Fruit fly (Drosophila melanogaster) whole organism, embryonic: Measurements from ENCODE around the gene Lip3.

Experiments
- C15 ChIP-seq: fragments of 200-800 bp; sonication (Bioruptor generic); IDR thresholded peaks from 3 replicates; pipeline ENCODE4 v1.3.6; 2022; ENCODE audit warnings: missing biosample characterization, missing genetic modification characterization
- CG10267 ChIP-seq: fragments of 200-800 bp; sonication (Bioruptor generic); optimal IDR thresholded peaks from 2 replicates; lab custom pipeline; 2018; ENCODE audit warnings: missing biosample characterization, mild to moderate bottlenecking, missing genetic modification characterization, moderate library complexity
- CG10431 ChIP-seq: fragments of 200-800 bp; sonication (Bioruptor generic); optimal IDR thresholded peaks from 3 replicates; lab custom pipeline; 2018; ENCODE audit warnings: missing biosample characterization, mild to moderate bottlenecking, missing genetic modification characterization
- CG10565 ChIP-seq: fragments of 200-800 bp; sonication (Bioruptor generic); optimal IDR thresholded peaks from 3 replicates; lab custom pipeline; 2016; ENCODE audit warnings: missing biosample characterization, mild to moderate bottlenecking, missing genetic modification characterization
- CG11093 ChIP-seq: fragments of 200-800 bp; sonication (Bioruptor generic); IDR thresholded peaks from 3 replicates; pipeline ENCODE4 v1.3.6; 2022; ENCODE audit warnings: missing biosample characterization, missing genetic modification characterization
- CG11504 ChIP-seq: fragments of 200-800 bp; sonication (Bioruptor generic); optimal IDR thresholded peaks from 3 replicates; lab custom pipeline; 2019; ENCODE audit warnings: missing biosample characterization, mild to moderate bottlenecking, missing genetic modification characterization, moderate library complexity
- CG12299 ChIP-seq: fragments of 200-800 bp; sonication (Bioruptor generic); optimal IDR thresholded peaks from 2 replicates; lab custom pipeline; 2018; ENCODE audit warnings: missing biosample characterization, mild to moderate bottlenecking, missing genetic modification characterization
- CG12744 ChIP-seq: fragments of 200-800 bp; sonication (Bioruptor generic); optimal IDR thresholded peaks from 2 replicates; lab custom pipeline; 2016; ENCODE audit warnings: missing biosample characterization, missing genetic modification characterization
- CG15269 ChIP-seq: fragments of 200-800 bp; sonication (Bioruptor generic); optimal IDR thresholded peaks from 2 replicates; lab custom pipeline; 2018; ENCODE audit warnings: missing biosample characterization, mild to moderate bottlenecking, missing genetic modification characterization, moderate library complexity
- CG18262 ChIP-seq: fragments of 200-800 bp; optimal IDR thresholded peaks from 3 replicates; lab custom pipeline; 2019; ENCODE audit warnings: missing biosample characterization, mild to moderate bottlenecking, missing genetic modification characterization, moderate library complexity
- CG2199 ChIP-seq: fragments of 200-800 bp; sonication (Bioruptor generic); IDR thresholded peaks from 3 replicates; pipeline ENCODE4 v1.3.6; 2022; ENCODE audit warnings: missing biosample characterization, missing genetic modification characterization
- CG34224 ChIP-seq: fragments of 200-800 bp; sonication (Bioruptor generic); IDR thresholded peaks from 3 replicates; pipeline ENCODE4 v1.3.6; 2022; ENCODE audit warnings: missing biosample characterization, missing genetic modification characterization; ENCODE audit not compliant: partially characterized antibody
- CG3995 ChIP-seq: fragments of 200-800 bp; sonication (Bioruptor generic); optimal IDR thresholded peaks from 3 replicates; lab custom pipeline; 2016; ENCODE audit warnings: missing biosample characterization, missing genetic modification characterization
- CG6254 ChIP-seq: fragments of 200-800 bp; sonication (Bioruptor generic); optimal IDR thresholded peaks from 3 replicates; lab custom pipeline; 2017; ENCODE audit warnings: mild to moderate bottlenecking, missing biosample characterization, missing genetic modification reagents, missing genetic modification characterization
- CG8290 ChIP-seq, 3 experiments: fragments of 200-800 bp; sonication (Bioruptor generic); optimal IDR thresholded peaks; 2 replicates each; lab custom pipeline; 2016 to 2019; ENCODE audit warnings: missing biosample characterization in 3 of 3, missing genetic modification characterization in 3 of 3, mild to moderate bottlenecking in 2 of 3, moderate library complexity in 1 of 3
- CG8924 ChIP-seq: fragments of 200-800 bp; optimal IDR thresholded peaks from 3 replicates; lab custom pipeline; 2019; ENCODE audit warnings: missing biosample characterization, mild to moderate bottlenecking, missing genetic modification characterization, moderate library complexity
- CG9797 ChIP-seq: fragments of 200-800 bp; sonication (Bioruptor generic); optimal IDR thresholded peaks from 3 replicates; lab custom pipeline; 2018; ENCODE audit warnings: missing biosample characterization, mild to moderate bottlenecking, missing genetic modification characterization
- CHES-1-like ChIP-seq: fragments of 200-800 bp; sonication (Bioruptor generic); optimal IDR thresholded peaks from 2 replicates; lab custom pipeline; 2016; ENCODE audit warnings: missing biosample characterization, missing genetic modification characterization
- CkIIα-i1 ChIP-seq: fragments of 200-800 bp; sonication (Bioruptor generic); IDR thresholded peaks from 2 replicates; pipeline ENCODE4 v1.3.6; 2022; ENCODE audit warnings: missing biosample characterization, missing genetic modification characterization
- D19A ChIP-seq: fragments of 200-800 bp; optimal IDR thresholded peaks from 3 replicates; lab custom pipeline; 2019; ENCODE audit warnings: missing biosample characterization, mild to moderate bottlenecking, missing genetic modification characterization, moderate library complexity
- Elba2 ChIP-seq: fragments of 200-800 bp; sonication (Bioruptor generic); optimal IDR thresholded peaks from 3 replicates; lab custom pipeline; 2016; ENCODE audit warnings: missing biosample characterization, missing genetic modification characterization
- Max ChIP-seq: fragments of 200-800 bp; sonication (Bioruptor generic); optimal IDR thresholded peaks from 2 replicates; lab custom pipeline; 2016; ENCODE audit warnings: missing biosample characterization, mild to moderate bottlenecking, missing genetic modification characterization
- Nf-YA ChIP-seq: fragments of 200-800 bp; sonication (Bioruptor generic); IDR thresholded peaks from 2 replicates; pipeline ENCODE4 v1.3.6; 2022; ENCODE audit warnings: missing biosample characterization, missing genetic modification characterization
- Oli ChIP-seq: fragments of 200-800 bp; sonication (Bioruptor generic); optimal IDR thresholded peaks from 2 replicates; lab custom pipeline; 2018; ENCODE audit warnings: missing biosample characterization, mild to moderate bottlenecking, missing genetic modification characterization, moderate library complexity
- Six4 ChIP-seq: fragments of 200-800 bp; sonication (Bioruptor generic); optimal IDR thresholded peaks from 2 replicates; lab custom pipeline; 2016; ENCODE audit warnings: missing biosample characterization, missing genetic modification characterization
- ara ChIP-seq: fragments of 200-800 bp; sonication (Bioruptor generic); IDR thresholded peaks from 2 replicates; pipeline ENCODE4 v1.3.6; 2022; ENCODE audit warnings: missing biosample characterization, missing genetic modification characterization
- bbx ChIP-seq: fragments of 200-800 bp; sonication (Bioruptor generic); IDR thresholded peaks from 2 replicates; pipeline ENCODE4 v1.3.6; 2022; ENCODE audit warnings: missing biosample characterization, missing genetic modification characterization; ENCODE audit not compliant: partially characterized antibody
- bsh ChIP-seq, 2 experiments: fragments of 200-800 bp; sonication (Bioruptor generic); optimal IDR thresholded peaks; 2 replicates each; lab custom pipeline; 2017 to 2018; ENCODE audit warnings: mild to moderate bottlenecking in 2 of 2, missing biosample characterization in 2 of 2, missing genetic modification characterization in 2 of 2, moderate library complexity in 1 of 2
- cas ChIP-seq: fragments of 200-800 bp; sonication (Bioruptor generic); IDR thresholded peaks from 2 replicates; pipeline ENCODE4 v1.3.6; 2022; ENCODE audit warnings: missing biosample characterization, missing genetic modification characterization
- eve ChIP-seq, 2 experiments: fragments of >200 bp; optimal IDR thresholded peaks; 2 replicates each; lab custom pipeline; 2017; ENCODE audit warnings: missing biosample characterization in 2 of 2, missing genetic modification characterization in 2 of 2
- fd96Cb ChIP-seq: fragments of 200-800 bp; sonication (Bioruptor generic); optimal IDR thresholded peaks from 2 replicates; lab custom pipeline; 2018; ENCODE audit warnings: missing biosample characterization, mild to moderate bottlenecking, missing genetic modification characterization, moderate library complexity
- gem ChIP-seq: fragments of 200-800 bp; sonication (Bioruptor generic); optimal IDR thresholded peaks from 2 replicates; lab custom pipeline; 2019; ENCODE audit warnings: missing biosample characterization, mild to moderate bottlenecking, missing genetic modification characterization, moderate library complexity
- h ChIP-seq: fragments of >200 bp; optimal IDR thresholded peaks from 2 replicates; lab custom pipeline; 2017
- insv ChIP-seq, 2 experiments: fragments of 200-800 bp; sonication (Bioruptor generic); optimal IDR thresholded peaks; 3 replicates each; lab custom pipeline; 2016 to 2018; ENCODE audit warnings: missing biosample characterization in 2 of 2, missing genetic modification characterization in 2 of 2
- lbe ChIP-seq: fragments of 200-800 bp; sonication (Bioruptor generic); optimal IDR thresholded peaks from 2 replicates; lab custom pipeline; 2016; ENCODE audit warnings: missing biosample characterization, mild to moderate bottlenecking, missing genetic modification characterization
- otp ChIP-seq: fragments of 200-800 bp; sonication (Bioruptor generic); IDR thresholded peaks from 3 replicates; pipeline ENCODE4, ENCODE4 v1.3.6; 2022; ENCODE audit warnings: missing biosample characterization, missing genetic modification characterization
- ranshi ChIP-seq: fragments of 200-800 bp; sonication (Bioruptor generic); IDR thresholded peaks from 2 replicates; pipeline ENCODE4 v1.3.6; 2022; ENCODE audit warnings: missing biosample characterization, missing genetic modification characterization
- sc ChIP-seq, 3 experiments: fragments of >200 bp in 2 of 3; fragments of 200-800 bp in 1 of 3; sonication (Bioruptor generic) in 1 of 3; optimal IDR thresholded peaks; 2 replicates in 2 of 3; 3 replicates in 1 of 3; lab custom pipeline; 2017; ENCODE audit warnings: mild to moderate bottlenecking in 1 of 3, missing biosample characterization in 1 of 3, missing genetic modification characterization in 1 of 3, missing genetic modification reagents in 1 of 3
- seq ChIP-seq: fragments of 200-800 bp; sonication (Bioruptor generic); IDR thresholded peaks from 2 replicates; pipeline ENCODE4 v1.3.6; 2022; ENCODE audit warnings: missing biosample characterization, missing genetic modification characterization
- stwl ChIP-seq: fragments of 200-800 bp; sonication (Bioruptor generic); optimal IDR thresholded peaks from 3 replicates; lab custom pipeline; 2018; ENCODE audit warnings: missing biosample characterization, mild to moderate bottlenecking, missing genetic modification characterization, moderate library complexity
- tna ChIP-seq: fragments of 200-800 bp; sonication (Bioruptor generic); IDR thresholded peaks from 2 replicates; pipeline ENCODE4 v1.3.6; 2022; ENCODE audit warnings: missing biosample characterization, missing genetic modification characterization; ENCODE audit not compliant: partially characterized antibody
- toy ChIP-seq: fragments of 200-800 bp; sonication (Bioruptor generic); IDR thresholded peaks from 2 replicates; pipeline ENCODE4 v1.3.6; 2022; ENCODE audit warnings: missing biosample characterization, missing genetic modification characterization
- zen ChIP-seq: fragments of 200-800 bp; sonication (Bioruptor generic); optimal IDR thresholded peaks from 3 replicates; lab custom pipeline; 2018; ENCODE audit warnings: missing biosample characterization, mild to moderate bottlenecking, missing genetic modification characterization, moderate library complexity

The Lip3 gene

DNA sequence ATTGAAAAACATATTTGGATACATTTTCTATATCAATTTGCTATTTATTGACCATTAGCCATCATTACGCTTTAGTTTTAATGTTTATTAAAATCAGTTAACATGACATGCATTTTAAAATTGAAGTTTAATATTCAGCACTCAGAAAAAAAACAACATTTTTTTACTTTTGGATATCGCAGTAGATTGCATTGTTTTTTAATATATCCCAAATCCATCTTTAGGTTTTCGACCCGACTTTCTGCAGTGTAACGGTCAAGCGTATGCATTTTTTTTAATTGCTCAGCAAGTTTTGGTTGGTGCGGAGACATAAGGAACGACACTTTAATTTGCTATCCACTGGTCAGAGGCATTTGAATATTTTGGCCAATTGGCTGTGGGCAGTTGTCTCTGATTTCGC is 41.0 kb upstream of the Lip3 start:
- TF ChIP-seq ranshi (GFP tag; lab: Robert Waterston, UW) (no peak), otp (no peak), CkIIα-i1 (GFP tag; lab: Robert Waterston, UW) (no peak), CG10431 (GFP tag; lab: Kevin White, UChicago) (no peak), Nf-YA (GFP tag; lab: Robert Waterston, UW) (no peak), tna (GFP tag; lab: Robert Waterston, UW) (no peak), Elba2 (no peak), cas (no peak), C15 (GFP tag; lab: Robert Waterston, UW) (no peak), eve (GFP tag; optimal IDR thresholded peaks at IDR 0.05; lab: Kevin White, UChicago) (no peak), Six4 (GFP tag; lab: Kevin White, UChicago) (no peak), fd96Cb (tag; lab: Kevin White, UChicago) (no peak), CG11093 (GFP tag; lab: Robert Waterston, UW) (no peak), CG8290 (GFP tag; optimal IDR thresholded peaks at IDR 0.05; lab: Kevin White, UChicago) (no peak), CG8290 (tag; optimal IDR thresholded peaks at IDR 0.05; lab: Kevin White, UChicago) (no peak), CG12744 (GFP tag; lab: Kevin White, UChicago) (no peak), CG10267 (tag; lab: Kevin White, UChicago) (no peak), lbe (GFP tag; lab: Kevin White, UChicago) (no peak)

DNA sequence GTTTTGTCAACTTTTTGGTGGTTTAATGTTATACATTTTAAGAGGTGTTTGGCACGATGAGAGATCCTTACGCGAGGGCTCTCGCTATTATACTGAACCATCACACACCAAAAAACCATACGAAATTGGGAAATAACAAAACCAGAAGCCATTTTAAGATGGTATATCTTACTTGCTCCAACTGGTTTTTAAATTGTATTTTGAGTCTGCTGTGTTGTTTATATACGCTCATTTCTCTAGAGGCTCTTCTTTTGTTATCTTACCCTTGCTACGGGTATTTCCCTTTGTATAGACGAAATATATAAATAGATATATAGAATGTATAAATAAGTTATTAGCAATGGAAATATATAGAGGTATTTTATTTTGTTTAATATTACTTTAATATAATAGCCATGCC is 35.2 kb upstream of the Lip3 start, which contains the start of gene yellow-e2:
yellow-e2 (minus strand) TSS at position 101 of the 400 bp plus-strand sequence.
- TF ChIP-seq zen (tag; lab: Kevin White, UChicago) = no peak
- TF ChIP-seq ara (GFP tag; lab: Robert Waterston, UW) = no peak
- no peak for TF ChIP-seq CG34224 (GFP tag; lab: Robert Waterston, UW)
- no peak for TF ChIP-seq bbx
- peak in 1 of 2 experiments; percentile 25 for TF ChIP-seq insv (GFP tag; optimal IDR thresholded peaks at IDR 0.05; lab: Kevin White, UChicago)
- TF ChIP-seq CG6254 (GFP tag; lab: Kevin White, UChicago) = no peak
- TF ChIP-seq Oli (tag; lab: Kevin White, UChicago) = no peak
- no peak for TF ChIP-seq CG18262 (tag; lab: Kevin White, UChicago)
- no peak for TF ChIP-seq stwl (tag; lab: Kevin White, UChicago)
- TF ChIP-seq CG9797 (GFP tag; lab: Kevin White, UChicago) = no peak
- no peak for TF ChIP-seq Nf-YA (GFP tag; lab: Robert Waterston, UW)
- peak; percentile 27 for TF ChIP-seq CG8924 (tag; lab: Kevin White, UChicago)
- TF ChIP-seq toy (GFP tag; lab: Robert Waterston, UW) = no peak
- TF ChIP-seq CHES-1-like = no peak
- TF ChIP-seq h (lab: Kevin White, UChicago) = no peak
- TF ChIP-seq bsh (GFP tag; optimal IDR thresholded peaks at IDR 0.05; lab: Kevin White, UChicago) = no peak
- TF ChIP-seq D19A (tag; lab: Kevin White, UChicago) = peak; percentile 77
- no peak for TF ChIP-seq CG10267 (tag; lab: Kevin White, UChicago)
- no peak for TF ChIP-seq CG10565 (GFP tag; lab: Kevin White, UChicago)
- TF ChIP-seq CG11504 (tag; lab: Kevin White, UChicago) = peak; percentile 3
- peak; percentile 23 for TF ChIP-seq CG15269 (tag; lab: Kevin White, UChicago)
- no peak for TF ChIP-seq CG3995 (GFP tag; lab: Kevin White, UChicago)
- no peak for TF ChIP-seq sc (optimal IDR thresholded peaks at IDR 0.05; lab: Kevin White, UChicago)
- TF ChIP-seq sc (GFP tag; optimal IDR thresholded peaks at IDR 0.05; lab: Kevin White, UChicago) = no peak
- TF ChIP-seq gem = peak; percentile 29
- TF ChIP-seq Max = no peak
- TF ChIP-seq CG12299 (tag; lab: Kevin White, UChicago) = no peak
- TF ChIP-seq seq = no peak
- no peak for TF ChIP-seq CG2199 (GFP tag; lab: Robert Waterston, UW)
